Fruit fly (Drosophila melanogaster): Measurements from ENCODE around the gene CG14073.

The CG14073 gene

DNA sequence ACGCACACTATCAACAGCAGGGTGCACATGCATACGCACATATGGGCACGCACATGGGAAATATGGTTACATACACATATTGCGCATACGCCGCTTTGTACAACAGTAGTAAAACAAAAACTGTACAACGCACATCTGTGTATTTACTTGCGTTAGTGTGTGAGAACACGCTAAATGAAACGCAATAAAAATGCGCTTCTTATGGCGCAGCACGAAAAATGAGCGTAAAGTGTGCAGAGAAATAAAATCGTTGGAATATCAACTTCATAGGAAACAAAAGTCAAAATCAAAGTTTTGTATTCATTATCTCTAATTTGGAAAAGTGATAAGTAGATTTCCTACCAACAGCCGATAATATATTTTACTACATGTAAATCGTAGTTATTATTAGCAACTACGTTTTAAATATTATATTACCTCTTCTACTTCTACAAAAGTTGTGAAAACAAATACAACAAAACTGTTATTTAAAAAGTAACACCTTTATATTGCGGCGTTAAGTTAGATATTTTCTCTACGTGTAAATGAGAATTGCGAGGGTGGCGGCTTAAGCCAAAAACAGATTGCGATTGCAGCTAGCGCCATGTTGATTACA is 64.1 kb downstream of the CG14073 start (continued):
- TF ChIP-seq dsx (GFP tag; optimal IDR thresholded peaks at IDR 0.05; ENCODE audit: poor library complexity, severe bottlenecking) (peak; percentile 48), CG6808 (GFP tag; optimal IDR thresholded peaks at IDR 0.05) (no peak), CG31627 (GFP tag; optimal IDR thresholded peaks at IDR 0.05) (peak; percentile 75), CG1621 (tag; optimal IDR thresholded peaks at IDR 0.05) (no peak), fkh (GFP tag; optimal IDR thresholded peaks at IDR 0.05) (no peak), spab (GFP tag; optimal IDR thresholded peaks at IDR 0.05) (no peak), OdsH (GFP tag; optimal IDR thresholded peaks at IDR 0.05) (peak; percentile 84), fd85E (GFP tag; optimal IDR thresholded peaks at IDR 0.05) (peak; percentile 17)

DNA sequence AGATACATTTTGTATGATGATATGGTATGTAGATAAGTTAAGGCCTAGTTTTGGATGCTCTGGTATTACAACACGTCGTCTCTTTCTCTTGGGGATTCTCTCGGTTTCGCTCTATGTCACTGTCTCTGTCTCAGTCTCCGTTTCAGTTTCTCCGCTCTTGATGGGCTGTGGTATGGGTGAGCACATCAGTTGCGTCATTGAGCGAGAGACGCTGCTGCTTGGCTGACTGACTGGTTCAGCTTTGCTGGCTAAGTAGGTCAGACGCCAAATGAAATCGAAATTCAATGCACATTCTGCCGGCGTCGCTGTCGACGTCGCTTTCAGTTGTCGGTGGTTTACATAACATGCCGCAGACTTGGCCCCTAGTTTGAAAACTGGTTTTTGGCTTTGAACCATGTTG is 66.6 kb downstream of the CG14073 start:
- TF ChIP-seq Lpt (GFP tag; optimal IDR thresholded peaks at IDR 0.05) (no peak), CG8119 (GFP tag; IDR thresholded peaks at IDR 0.05) (0 out of 3 replicates have a peak, but pooled peaks have one; percentile 21), Ets96B (tag; optimal IDR thresholded peaks at IDR 0.05) (no peak), fkh (GFP tag; optimal IDR thresholded peaks at IDR 0.05) (no peak), CG10669 (GFP tag; optimal IDR thresholded peaks at IDR 0.05) (no peak), CG6808 (GFP tag; optimal IDR thresholded peaks at IDR 0.05) (no peak), acj6 (GFP tag; optimal IDR thresholded peaks at IDR 0.05) (no peak), CG15336 (GFP tag; IDR thresholded peaks at IDR 0.05) (0 out of 2 replicates have a peak, but pooled peaks have one; percentile 12), CG11762 (GFP tag; optimal IDR thresholded peaks at IDR 0.05; ENCODE audit: insufficient read depth) (no peak), CG7368 (GFP tag; optimal IDR thresholded peaks at IDR 0.05) (no peak), Sox102F (GFP tag; optimal IDR thresholded peaks at IDR 0.05) (no peak), eg (GFP tag; IDR thresholded peaks at IDR 0.05) (no peak; the same call in 1 of the 3 replicates), spab (GFP tag; optimal IDR thresholded peaks at IDR 0.05) (no peak), Sox14 (GFP tag; optimal IDR thresholded peaks at IDR 0.05) (no peak), Hr38 (GFP tag; optimal IDR thresholded peaks at IDR 0.05) (no peak), lz (GFP tag; optimal IDR thresholded peaks at IDR 0.05) (no peak), dsx (GFP tag; optimal IDR thresholded peaks at IDR 0.05; ENCODE audit: poor library complexity, severe bottlenecking) (no peak), Sox15 (GFP tag; optimal IDR thresholded peaks at IDR 0.05) (no peak), CG34406 (GFP tag; optimal IDR thresholded peaks at IDR 0.05) (no peak), CG6792 (GFP tag; optimal IDR thresholded peaks at IDR 0.05) (no peak), OdsH (GFP tag; optimal IDR thresholded peaks at IDR 0.05) (no peak), CG11902 (GFP tag; optimal IDR thresholded peaks at IDR 0.05) (no peak), cyc (GFP tag; optimal IDR thresholded peaks at IDR 0.05) (no peak), CG9139 (GFP tag; optimal IDR thresholded peaks at IDR 0.05) (no peak), Met (GFP tag; optimal IDR thresholded peaks at IDR 0.05) (no peak), CG3032 (tag; optimal IDR thresholded peaks at IDR 0.05) (no peak), achi (GFP tag; optimal IDR thresholded peaks at IDR 0.05) (no peak), Hr4 (GFP tag; optimal IDR thresholded peaks at IDR 0.05) (no peak), CG11294 (GFP tag; IDR thresholded peaks at IDR 0.05) (no peak), Gug (GFP tag; IDR thresholded peaks at IDR 0.05) (no peak), CG10631 (GFP tag; optimal IDR thresholded peaks at IDR 0.05) (no peak), vri (GFP tag; optimal IDR thresholded peaks at IDR 0.05) (peak; percentile 79), net (GFP tag; optimal IDR thresholded peaks at IDR 0.05) (no peak), Eip93F (GFP tag; optimal IDR thresholded peaks at IDR 0.05) (no peak), CG31627 (GFP tag; optimal IDR thresholded peaks at IDR 0.05) (no peak), Eip75B (GFP tag; optimal IDR thresholded peaks at IDR 0.05) (peak; percentile 71), CG8319 (GFP tag; optimal IDR thresholded peaks at IDR 0.05) (no peak), CG16779 (tag; optimal IDR thresholded peaks at IDR 0.05) (no peak), Blimp-1 (GFP tag; optimal IDR thresholded peaks at IDR 0.05) (peak; percentile 97), Hr39 (GFP tag; optimal IDR thresholded peaks at IDR 0.05) (no peak), fd59A (GFP tag; optimal IDR thresholded peaks at IDR 0.05) (no peak), CG3919 (GFP tag; optimal IDR thresholded peaks at IDR 0.05) (no peak), esn (GFP tag; optimal IDR thresholded peaks at IDR 0.05) (no peak), ss (GFP tag; optimal IDR thresholded peaks at IDR 0.05) (no peak), CG6854 (GFP tag; optimal IDR thresholded peaks at IDR 0.05) (peak; percentile 8), dac (GFP tag; optimal IDR thresholded peaks at IDR 0.05) (no peak), pdm3 (GFP tag; optimal IDR thresholded peaks at IDR 0.05) (no peak)
